Worm (Caenorhabditis elegans) whole organism, L2 larva: ENCODE data around the gene pzf-1.

Experiments used
- elt-3 ChIP-seq: sonication (generic microtip); optimal IDR thresholded peaks from 2 replicates; lab custom pipeline; 2017; ENCODE audit warnings: missing biosample characterization, missing genetic modification characterization
- lsy-2 ChIP-seq, 2 experiments: fragments of 150-350 bp in 1 of 2; sonication (generic microtip) in 1 of 2; optimal IDR thresholded peaks; 2 replicates each; lab custom pipeline; 2014 to 2017; ENCODE audit warnings: missing biosample characterization in 2 of 2, missing genetic modification characterization in 2 of 2
- nhr-12 ChIP-seq: fragments of 150-350 bp; optimal IDR thresholded peaks from 2 replicates; lab custom pipeline; 2014; ENCODE audit warnings: missing biosample characterization, missing genetic modification characterization

ce11 chrV:15972484-15972883 is 44.3 kb upstream of the pzf-1 start, which contains the start of gene sru-23:
- TF ChIP-seq elt-3 (no peak), nhr-12 (tag; lab: Kevin White, UChicago) (no peak), lsy-2 (tag; optimal IDR thresholded peaks at IDR 0.05; lab: Kevin White, UChicago) (no peak)
